Fruit fly (Drosophila melanogaster) whole organism: ENCODE measurements around the gene okr.

Experiments used
- CG8478 ChIP-seq: fragments of >200 bp; optimal IDR thresholded peaks from 2 replicates; lab custom pipeline; 2018; ENCODE audit warnings: inconsistent platforms
- Dll ChIP-seq: fragments of >200 bp; optimal IDR thresholded peaks from 2 replicates; lab custom pipeline; 2017
- EcR ChIP-seq, 2 experiments: fragments of >200 bp; optimal IDR thresholded peaks; 2 replicates each; lab custom pipeline; 2017; ENCODE audit warnings: missing biosample characterization in 2 of 2, missing genetic modification characterization in 2 of 2, missing genetic modification reagents in 2 of 2
- pan ChIP-seq: fragments of >200 bp; optimal IDR thresholded peaks from 2 replicates; lab custom pipeline; 2017
- psq ChIP-seq: fragments of >200 bp; optimal IDR thresholded peaks from 2 replicates; lab custom pipeline; 2017
- usp ChIP-seq: fragments of >200 bp; optimal IDR thresholded peaks from 2 replicates; lab custom pipeline; 2017; ENCODE audit warnings: missing biosample characterization, missing genetic modification characterization, mixed read lengths

The okr gene

dm6 chr2L:2987681-2988381 lies 4.7 kb downstream of the okr start, which contains the start of the genes Chd1 and Bem46:
TSS of gene Chd1 (minus strand) at chr2L:2987723.
TSS of gene Bem46 (plus strand) at chr2L:2988116.
- TF ChIP-seq pan (lab: Kevin White, UChicago): no peak
- no peak for TF ChIP-seq psq (lab: Kevin White, UChicago)
- no peak for TF ChIP-seq EcR (GFP tag; optimal IDR thresholded peaks at IDR 0.05; lab: Kevin White, UChicago)
- TF ChIP-seq usp (GFP tag; lab: Kevin White, UChicago): no peak
- TF ChIP-seq CG8478: no peak

dm6 chr2L:2986776-2987175 lies 5.8 kb downstream of the okr start:
- TF ChIP-seq EcR (GFP tag; optimal IDR thresholded peaks at IDR 0.05; lab: Kevin White, UChicago): no peak
- no peak for TF ChIP-seq CG8478
- TF ChIP-seq psq (lab: Kevin White, UChicago): no peak
- no peak for TF ChIP-seq Dll (lab: Kevin White, UChicago)
- TF ChIP-seq usp (GFP tag; lab: Kevin White, UChicago): no peak
- TF ChIP-seq pan (lab: Kevin White, UChicago): no peak

dm6 chr2L:2979091-2979490 lies 13.5 kb downstream of the okr start, which contains the start of gene CG9643:
TSS of gene CG9643 (minus strand) at chr2L:2979288.
- TF ChIP-seq CG8478: no peak
- no peak for TF ChIP-seq psq (lab: Kevin White, UChicago)
- no peak for TF ChIP-seq pan (lab: Kevin White, UChicago)
- TF ChIP-seq Dll (lab: Kevin White, UChicago): no peak
- TF ChIP-seq EcR (GFP tag; optimal IDR thresholded peaks at IDR 0.05; lab: Kevin White, UChicago): no peak
- no peak for TF ChIP-seq usp (GFP tag; lab: Kevin White, UChicago)

- TF ChIP-seq Dll (lab: Kevin White, UChicago) (no peak), psq (lab: Kevin White, UChicago) (no peak), usp (GFP tag; lab: Kevin White, UChicago) (no peak), CG8478 (no peak), EcR (GFP tag; optimal IDR thresholded peaks at IDR 0.05; lab: Kevin White, UChicago) (no peak), pan (lab: Kevin White, UChicago) (no peak)
Observed at dm6 chr2L:2976829-2977228, 15.7 kb downstream of the okr start, which contains the start of the genes CG9641 and CG3165. TSS of gene CG9641 (minus strand) at chr2L:2976862. TSS of gene CG3165 (plus strand) at chr2L:2977122.

- TF ChIP-seq EcR (GFP tag; optimal IDR thresholded peaks at IDR 0.05; lab: Kevin White, UChicago) (no peak), Dll (lab: Kevin White, UChicago) (no peak), psq (lab: Kevin White, UChicago) (no peak), usp (GFP tag; lab: Kevin White, UChicago) (no peak), pan (lab: Kevin White, UChicago) (no peak), CG8478 (no peak)
Observed at dm6 chr2L:2972439-2972936, 20.1 kb downstream of the okr start, which contains the start of the genes Rrp1 and gammaTub23C. TSS of gene Rrp1 (minus strand) at chr2L:2972508. TSS of gene gammaTub23C (plus strand) at chr2L:2972891.

- no peak for TF ChIP-seq Dll (lab: Kevin White, UChicago)
- TF ChIP-seq EcR (GFP tag; optimal IDR thresholded peaks at IDR 0.05; lab: Kevin White, UChicago): no peak
- TF ChIP-seq pan (lab: Kevin White, UChicago): no peak
- no peak for TF ChIP-seq CG8478
- no peak for TF ChIP-seq usp (GFP tag; lab: Kevin White, UChicago)
- TF ChIP-seq psq (lab: Kevin White, UChicago): no peak
Observed at dm6 chr2L:2969438-2969837, 23.1 kb downstream of the okr start, which contains the start of gene Ts. TSS of gene Ts (minus strand) at chr2L:2969638.

- no peak for TF ChIP-seq CG8478
- TF ChIP-seq Dll (lab: Kevin White, UChicago): no peak
- no peak for TF ChIP-seq EcR (GFP tag; optimal IDR thresholded peaks at IDR 0.05; lab: Kevin White, UChicago)
- no peak for TF ChIP-seq usp (GFP tag; lab: Kevin White, UChicago)
- TF ChIP-seq pan (lab: Kevin White, UChicago): no peak
- TF ChIP-seq psq (lab: Kevin White, UChicago): no peak
Observed at dm6 chr2L:2966917-2967316, 25.6 kb downstream of the okr start.

dm6 chr2L:2958858-2959257 lies 33.7 kb downstream of the okr start:
- TF ChIP-seq Dll (lab: Kevin White, UChicago): no peak
- no peak for TF ChIP-seq usp (GFP tag; lab: Kevin White, UChicago)
- TF ChIP-seq pan (lab: Kevin White, UChicago): no peak
- TF ChIP-seq CG8478: no peak
- no peak for TF ChIP-seq EcR (GFP tag; optimal IDR thresholded peaks at IDR 0.05; lab: Kevin White, UChicago)
- no peak for TF ChIP-seq psq (lab: Kevin White, UChicago)

dm6 chr2L:2957547-2958174 lies 34.9 kb downstream of the okr start:
- TF ChIP-seq pan (lab: Kevin White, UChicago) (no peak), Dll (lab: Kevin White, UChicago) (no peak), CG8478 (no peak), EcR (GFP tag; optimal IDR thresholded peaks at IDR 0.05; lab: Kevin White, UChicago) (no peak), psq (lab: Kevin White, UChicago) (no peak), usp (GFP tag; lab: Kevin White, UChicago) (no peak)

dm6 chr2L:2956992-2957391 lies 35.6 kb downstream of the okr start:
- no peak for TF ChIP-seq Dll (lab: Kevin White, UChicago)
- TF ChIP-seq CG8478: no peak
- no peak for TF ChIP-seq usp (GFP tag; lab: Kevin White, UChicago)
- TF ChIP-seq EcR (GFP tag; optimal IDR thresholded peaks at IDR 0.05; lab: Kevin White, UChicago): no peak
- TF ChIP-seq pan (lab: Kevin White, UChicago): no peak
- no peak for TF ChIP-seq psq (lab: Kevin White, UChicago)

- no peak for TF ChIP-seq Dll (lab: Kevin White, UChicago)
- no peak for TF ChIP-seq pan (lab: Kevin White, UChicago)
- no peak for TF ChIP-seq usp (GFP tag; lab: Kevin White, UChicago)
- no peak for TF ChIP-seq EcR (GFP tag; optimal IDR thresholded peaks at IDR 0.05; lab: Kevin White, UChicago)
Observed at dm6 chr2L:2956358-2956757, 36.2 kb downstream of the okr start.
